Worm (Caenorhabditis elegans) whole organism, L2 larva: ENCODE measurements around the gene T26H5.11.
A peak's percentile ranks its signal among the peaks of the same experiment; 100 is the strongest.

Source experiments
- C34F6.9 ChIP-seq: fragments of 150-350 bp; optimal IDR thresholded peaks from 2 replicates; lab custom pipeline; 2014; ENCODE audit warnings: missing biosample characterization, missing genetic modification characterization
- F13H6.1 ChIP-seq: sonication (generic microtip); optimal IDR thresholded peaks from 2 replicates; lab custom pipeline; 2016; ENCODE audit warnings: missing genetic modification characterization, missing compliant biosample characterization
- R02D3.7 ChIP-seq: fragments of 150-350 bp; optimal IDR thresholded peaks from 2 replicates; lab custom pipeline; 2014; ENCODE audit warnings: missing biosample characterization, missing genetic modification characterization
- Y55F3AM.14 ChIP-seq: fragments of 200-800 bp; sonication (Bioruptor generic); optimal IDR thresholded peaks from 2 replicates; lab custom pipeline; 2018; ENCODE audit warnings: mild to moderate bottlenecking, missing genetic modification characterization, missing compliant biosample characterization
- alr-1 ChIP-seq: fragments of 150-350 bp; optimal IDR thresholded peaks from 2 replicates; lab custom pipeline; 2014; ENCODE audit warnings: missing biosample characterization, missing genetic modification characterization
- aly-2 ChIP-seq: fragments of 150-350 bp; optimal IDR thresholded peaks from 2 replicates; lab custom pipeline; 2014; ENCODE audit warnings: missing biosample characterization, missing genetic modification characterization
- ama-1 ChIP-seq: fragments of 150-350 bp; optimal IDR thresholded peaks from 2 replicates; lab custom pipeline; 2018; ENCODE audit warnings: inconsistent platforms
- blmp-1 ChIP-seq: sonication (generic microtip); optimal IDR thresholded peaks from 2 replicates; lab custom pipeline; 2017; ENCODE audit warnings: missing genetic modification characterization, mild to moderate bottlenecking, missing compliant biosample characterization, antibody characterized with exemption, moderate library complexity; ENCODE audit not compliant: insufficient read depth
- ceh-16 ChIP-seq: fragments of 150-350 bp; optimal IDR thresholded peaks from 2 replicates; lab custom pipeline; 2014; ENCODE audit warnings: missing biosample characterization, missing genetic modification characterization
- ceh-82 ChIP-seq: fragments of 150-350 bp; optimal IDR thresholded peaks from 2 replicates; lab custom pipeline; 2014; ENCODE audit warnings: missing biosample characterization, missing genetic modification characterization
- crh-2 ChIP-seq: sonication (generic microtip); optimal IDR thresholded peaks from 2 replicates; lab custom pipeline; 2017; ENCODE audit warnings: missing biosample characterization, missing genetic modification characterization
- dmd-4 ChIP-seq: sonication (generic microtip); optimal IDR thresholded peaks from 2 replicates; lab custom pipeline; 2017; ENCODE audit warnings: missing biosample characterization, missing genetic modification characterization
- elt-1 ChIP-seq: fragments of 150-350 bp; optimal IDR thresholded peaks from 2 replicates; lab custom pipeline; 2014; ENCODE audit warnings: missing biosample characterization, missing genetic modification characterization
- elt-3 ChIP-seq: sonication (generic microtip); optimal IDR thresholded peaks from 2 replicates; lab custom pipeline; 2017; ENCODE audit warnings: missing biosample characterization, missing genetic modification characterization
- fos-1 ChIP-seq: fragments of 150-350 bp; optimal IDR thresholded peaks from 2 replicates; lab custom pipeline; 2014; ENCODE audit warnings: missing biosample characterization, missing genetic modification characterization
- gmeb-1 ChIP-seq: fragments of 150-350 bp; optimal IDR thresholded peaks from 2 replicates; lab custom pipeline; 2014; ENCODE audit warnings: missing biosample characterization, missing genetic modification characterization
- lsy-2 ChIP-seq, 2 experiments: fragments of 150-350 bp in 1 of 2; sonication (generic microtip) in 1 of 2; optimal IDR thresholded peaks; 2 replicates each; lab custom pipeline; 2014 to 2017; ENCODE audit warnings: missing biosample characterization in 2 of 2, missing genetic modification characterization in 2 of 2
- mab-5 ChIP-seq: fragments of 150-350 bp; optimal IDR thresholded peaks from 2 replicates; lab custom pipeline; 2014; ENCODE audit warnings: missing biosample characterization, missing genetic modification characterization
- mbf-1 ChIP-seq: sonication (generic microtip); optimal IDR thresholded peaks from 2 replicates; lab custom pipeline; 2017; ENCODE audit warnings: missing biosample characterization, missing genetic modification characterization
- mdl-1 ChIP-seq, 2 experiments: fragments of 150-350 bp in 1 of 2; sonication (generic microtip) in 1 of 2; optimal IDR thresholded peaks; 2 replicates each; lab custom pipeline; 2017; ENCODE audit warnings: missing biosample characterization in 2 of 2, missing genetic modification characterization in 2 of 2
- nhr-11 ChIP-seq: fragments of 150-350 bp; optimal IDR thresholded peaks from 2 replicates; lab custom pipeline; 2014; ENCODE audit warnings: missing biosample characterization, missing genetic modification characterization
- nhr-12 ChIP-seq: fragments of 150-350 bp; optimal IDR thresholded peaks from 2 replicates; lab custom pipeline; 2014; ENCODE audit warnings: missing biosample characterization, missing genetic modification characterization
- nhr-129 ChIP-seq: fragments of 150-350 bp; optimal IDR thresholded peaks from 2 replicates; lab custom pipeline; 2014; ENCODE audit warnings: missing biosample characterization, missing genetic modification characterization
- nhr-21 ChIP-seq: fragments of 150-350 bp; optimal IDR thresholded peaks from 2 replicates; lab custom pipeline; 2014; ENCODE audit warnings: missing biosample characterization, missing genetic modification characterization
- nhr-23 ChIP-seq: fragments of 150-350 bp; optimal IDR thresholded peaks from 2 replicates; lab custom pipeline; 2014; ENCODE audit warnings: missing biosample characterization, missing genetic modification reagents, missing genetic modification characterization
- nhr-237 ChIP-seq: fragments of 150-350 bp; optimal IDR thresholded peaks from 2 replicates; lab custom pipeline; 2014; ENCODE audit warnings: missing biosample characterization, missing genetic modification characterization
- nhr-25 ChIP-seq: fragments of 150-350 bp; sonication (generic microtip); optimal IDR thresholded peaks from 3 replicates; lab custom pipeline; 2014; ENCODE audit warnings: missing biosample characterization, missing genetic modification characterization
- nhr-77 ChIP-seq: fragments of 150-350 bp; optimal IDR thresholded peaks from 2 replicates; lab custom pipeline; 2014; ENCODE audit warnings: missing biosample characterization, missing genetic modification characterization
- sem-4 ChIP-seq: fragments of 150-350 bp; optimal IDR thresholded peaks from 2 replicates; lab custom pipeline; 2014; ENCODE audit warnings: missing biosample characterization, missing genetic modification reagents, missing genetic modification characterization
- sma-3 ChIP-seq: sonication (generic microtip); optimal IDR thresholded peaks from 2 replicates; lab custom pipeline; 2016; ENCODE audit warnings: missing genetic modification reagents, missing genetic modification characterization, missing compliant biosample characterization
- snpc-4 ChIP-seq: fragments of 150-350 bp; optimal IDR thresholded peaks from 2 replicates; lab custom pipeline; 2014; ENCODE audit warnings: missing biosample characterization, missing genetic modification characterization
- unc-39 ChIP-seq: fragments of 150-350 bp; optimal IDR thresholded peaks from 2 replicates; lab custom pipeline; 2014; ENCODE audit warnings: missing biosample characterization, missing genetic modification characterization
- unc-55 ChIP-seq: fragments of 150-350 bp; sonication (generic microtip); optimal IDR thresholded peaks from 3 replicates; lab custom pipeline; 2014; ENCODE audit warnings: missing biosample characterization, missing genetic modification reagents, missing genetic modification characterization
- zag-1 ChIP-seq: fragments of 150-350 bp; optimal IDR thresholded peaks from 2 replicates; lab custom pipeline; 2014; ENCODE audit warnings: missing biosample characterization, missing genetic modification characterization
- ztf-11 ChIP-seq: sonication (generic microtip); optimal IDR thresholded peaks from 2 replicates; lab custom pipeline; 2017; ENCODE audit warnings: missing biosample characterization, missing genetic modification characterization
- ztf-4 ChIP-seq: fragments of 150-350 bp; optimal IDR thresholded peaks from 2 replicates; lab custom pipeline; 2014; ENCODE audit warnings: missing biosample characterization, missing genetic modification characterization

The T26H5.11 gene

ce11 chrV:15465032-15465727 lies 21.1 kb upstream of the T26H5.11 start, which contains the start of gene pqn-71 (continued):
- TF ChIP-seq crh-2 (tag; lab: Kevin White, UChicago) (peak; percentile 91), lsy-2 (tag; optimal IDR thresholded peaks at IDR 0.05; lab: Kevin White, UChicago) (peak; percentile 71 to 85), elt-3 (tag; lab: Kevin White, UChicago) (no peak), snpc-4 (tag; lab: Kevin White, UChicago) (peak; percentile 58)

- TF ChIP-seq mab-5 (tag; lab: Kevin White, UChicago): no peak
Observed at ce11 chrV:15464402-15464801, 20.3 kb upstream of the T26H5.11 start, which contains the start of gene rocf-1. Gene rocf-1 (minus strand): TSS chrV:15464502.

- TF ChIP-seq nhr-25 (tag; lab: Kevin White, UChicago): no peak
- no peak for TF ChIP-seq fos-1
- TF ChIP-seq zag-1 (tag; lab: Kevin White, UChicago): no peak
- no peak for TF ChIP-seq ztf-11 (tag; lab: Kevin White, UChicago)
- TF ChIP-seq aly-2 (tag; lab: Kevin White, UChicago): no peak
- no peak for TF ChIP-seq C34F6.9 (tag; lab: Kevin White, UChicago)
- no peak for TF ChIP-seq lsy-2 (tag; optimal IDR thresholded peaks at IDR 0.05; lab: Kevin White, UChicago)
- no peak for TF ChIP-seq R02D3.7 (tag; lab: Kevin White, UChicago)
- TF ChIP-seq mbf-1: no peak
- no peak for TF ChIP-seq ztf-4 (tag; lab: Kevin White, UChicago)
- TF ChIP-seq F13H6.1 (tag; lab: Kevin White, UChicago): no peak
- no peak for TF ChIP-seq elt-1 (tag; lab: Kevin White, UChicago)
- TF ChIP-seq alr-1 (tag; lab: Kevin White, UChicago): no peak
- no peak for TF ChIP-seq sem-4 (tag; lab: Kevin White, UChicago)
- no peak for TF ChIP-seq nhr-12 (tag; lab: Kevin White, UChicago)
- TF ChIP-seq ama-1: no peak
- no peak for TF ChIP-seq nhr-129 (tag; lab: Kevin White, UChicago)
- TF ChIP-seq nhr-23 (tag; lab: Kevin White, UChicago): no peak
- TF ChIP-seq unc-39: no peak
- TF ChIP-seq unc-55: no peak
Observed at ce11 chrV:15459088-15459487, 15.0 kb upstream of the T26H5.11 start, which contains the start of gene str-71. Gene str-71 (minus strand): TSS chrV:15459188.

ce11 chrV:15454322-15454721 lies 10.2 kb upstream of the T26H5.11 start:
- TF ChIP-seq lsy-2 (tag; optimal IDR thresholded peaks at IDR 0.05; lab: Kevin White, UChicago) (no peak), sem-4 (tag; lab: Kevin White, UChicago) (no peak), ceh-16 (tag; lab: Kevin White, UChicago) (no peak), mdl-1 (tag; optimal IDR thresholded peaks at IDR 0.05; lab: Kevin White, UChicago) (no peak), snpc-4 (tag; lab: Kevin White, UChicago) (no peak)

ce11 chrV:15451421-15451820 lies 7.3 kb upstream of the T26H5.11 start, which contains the start of gene srw-33:
Gene srw-33 (minus strand): TSS chrV:15451521.
- TF ChIP-seq sma-3 (GFP tag; lab: Kevin White, UChicago) (no peak), gmeb-1 (tag; lab: Kevin White, UChicago) (no peak), nhr-25 (tag; lab: Kevin White, UChicago) (no peak), nhr-23 (tag; lab: Kevin White, UChicago) (no peak), dmd-4 (no peak), nhr-21 (tag; lab: Kevin White, UChicago) (no peak), aly-2 (tag; lab: Kevin White, UChicago) (no peak), lsy-2 (tag; optimal IDR thresholded peaks at IDR 0.05; lab: Kevin White, UChicago) (no peak), nhr-237 (no peak), nhr-11 (tag; lab: Kevin White, UChicago) (no peak), Y55F3AM.14 (GFP tag; lab: Kevin White, UChicago) (no peak), elt-3 (tag; lab: Kevin White, UChicago) (no peak)

ce11 chrV:15448865-15449264 lies 4.8 kb upstream of the T26H5.11 start, which contains the start of gene T26H5.14:
Gene T26H5.14 (plus strand): TSS chrV:15449165.
- TF ChIP-seq nhr-11 (tag; lab: Kevin White, UChicago) (no peak), unc-55 (no peak), crh-2 (tag; lab: Kevin White, UChicago) (no peak), sma-3 (GFP tag; lab: Kevin White, UChicago) (no peak), nhr-77 (tag; lab: Kevin White, UChicago) (no peak), ztf-11 (tag; lab: Kevin White, UChicago) (no peak), nhr-21 (tag; lab: Kevin White, UChicago) (no peak), blmp-1 (tag; lab: Kevin White, UChicago) (no peak), C34F6.9 (tag; lab: Kevin White, UChicago) (no peak), ceh-82 (tag; lab: Kevin White, UChicago) (no peak)
